Worm (Caenorhabditis elegans) whole organism, L1 larva: ENCODE results near the gene K07F5.8.

Source experiments
- aly-2 ChIP-seq: fragments of 150-350 bp; optimal IDR thresholded peaks from 2 replicates; lab custom pipeline; 2014; ENCODE audit warnings: missing biosample characterization, missing genetic modification characterization
- ama-1 ChIP-seq: fragments of 150-350 bp; optimal IDR thresholded peaks from 2 replicates; lab custom pipeline; 2014
- ces-1 ChIP-seq: fragments of 150-350 bp; optimal IDR thresholded peaks from 2 replicates; lab custom pipeline; 2014; ENCODE audit warnings: missing biosample characterization, missing genetic modification reagents, missing genetic modification characterization
- elt-2 ChIP-seq: sonication (generic microtip); optimal IDR thresholded peaks from 2 replicates; lab custom pipeline; 2016; ENCODE audit warnings: missing genetic modification characterization, mild to moderate bottlenecking, inconsistent platforms, missing compliant biosample characterization, missing genetic modification reagents
- hpl-2 ChIP-seq: fragments of 150-350 bp; optimal IDR thresholded peaks from 2 replicates; lab custom pipeline; 2014; ENCODE audit warnings: missing biosample characterization, missing genetic modification reagents, missing genetic modification characterization
- jun-1 ChIP-seq: fragments of 150-350 bp; optimal IDR thresholded peaks from 2 replicates; lab custom pipeline; 2014; ENCODE audit warnings: missing biosample characterization, missing genetic modification reagents, missing genetic modification characterization
- lin-15B ChIP-seq: fragments of 150-350 bp; sonication (generic microtip); optimal IDR thresholded peaks from 3 replicates; lab custom pipeline; 2014; ENCODE audit warnings: missing biosample characterization, missing genetic modification characterization
- lin-39 ChIP-seq: fragments of 150-350 bp; optimal IDR thresholded peaks from 2 replicates; lab custom pipeline; 2014; ENCODE audit warnings: missing biosample characterization, missing genetic modification reagents, missing genetic modification characterization
- nhr-12 ChIP-seq: sonication (generic microtip); optimal IDR thresholded peaks from 2 replicates; lab custom pipeline; 2017; ENCODE audit warnings: missing biosample characterization, missing genetic modification characterization
- nhr-76 ChIP-seq: sonication (generic microtip); optimal IDR thresholded peaks from 2 replicates; lab custom pipeline; 2017; ENCODE audit warnings: missing biosample characterization, missing genetic modification characterization
- sox-4 ChIP-seq: sonication (generic microtip); optimal IDR thresholded peaks from 2 replicates; lab custom pipeline; 2016; ENCODE audit warnings: missing genetic modification characterization, missing compliant biosample characterization
- tbx-2 ChIP-seq: sonication (generic microtip); optimal IDR thresholded peaks from 2 replicates; lab custom pipeline; 2016; ENCODE audit warnings: missing genetic modification characterization, missing compliant biosample characterization

DNA sequence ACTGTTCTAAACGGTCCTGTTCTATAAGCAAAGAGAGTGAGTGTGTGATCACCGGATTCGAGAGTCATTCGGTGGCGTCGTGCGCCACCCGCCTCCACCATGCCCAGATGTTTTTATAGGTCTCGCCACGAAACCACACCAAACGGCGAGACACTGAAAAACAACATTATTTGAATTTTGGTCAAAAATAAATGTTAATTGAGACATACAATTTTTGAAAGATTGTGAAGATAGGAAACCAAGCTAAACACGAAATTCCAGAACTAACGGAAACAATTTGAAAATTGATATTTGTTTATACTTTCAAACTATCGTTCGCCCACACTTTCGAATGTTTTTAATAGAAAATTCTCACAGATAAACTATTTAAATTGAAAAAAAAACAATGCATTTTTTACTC lies 25.0 kb downstream of the K07F5.8 start, which contains the start of gene catp-6:
- no peak for TF ChIP-seq nhr-12
- no peak for TF ChIP-seq tbx-2 (tag; lab: Kevin White, UChicago)
- TF ChIP-seq aly-2 (tag; lab: Kevin White, UChicago): no peak
- TF ChIP-seq hpl-2 (GFP tag; lab: Kevin White, UChicago): no peak
- TF ChIP-seq lin-15B (tag; lab: Kevin White, UChicago): no peak
- no peak for TF ChIP-seq ama-1 (lab: Kevin White, UChicago)
- no peak for TF ChIP-seq nhr-76
- no peak for TF ChIP-seq ces-1 (GFP tag; lab: Kevin White, UChicago)
- TF ChIP-seq elt-2 (tag; lab: Kevin White, UChicago): no peak
- TF ChIP-seq lin-39 (tag; lab: Kevin White, UChicago): no peak
- TF ChIP-seq sox-4 (tag; lab: Kevin White, UChicago): no peak
- no peak for TF ChIP-seq jun-1 (tag; lab: Kevin White, UChicago)
